Fruit fly (Drosophila melanogaster) whole organism, embryonic: ENCODE data around the gene BCAS2.

ENCODE experiments used
- Abd-B ChIP-seq: fragments of 200-800 bp; sonication (Bioruptor generic); optimal IDR thresholded peaks from 2 replicates; lab custom pipeline; 2018; ENCODE audit warnings: missing biosample characterization, mild to moderate bottlenecking, missing genetic modification characterization, moderate library complexity
- Bdp1 ChIP-seq: fragments of 200-800 bp; sonication (Bioruptor generic); optimal IDR thresholded peaks from 3 replicates; lab custom pipeline; 2016; ENCODE audit warnings: missing biosample characterization, missing genetic modification characterization
- CG1024 ChIP-seq: fragments of 200-800 bp; sonication (Bioruptor generic); IDR thresholded peaks from 2 replicates; pipeline ENCODE4 v1.3.6; 2022; ENCODE audit warnings: missing biosample characterization, missing genetic modification characterization
- CG10543 ChIP-seq: fragments of 200-800 bp; sonication (Bioruptor generic); optimal IDR thresholded peaks from 3 replicates; lab custom pipeline; 2017; ENCODE audit warnings: missing biosample characterization, mild to moderate bottlenecking, missing genetic modification characterization, moderate library complexity
- CG11723 ChIP-seq: fragments of 200-800 bp; sonication (Bioruptor generic); optimal IDR thresholded peaks from 2 replicates; lab custom pipeline; 2017; ENCODE audit warnings: missing biosample characterization, mild to moderate bottlenecking, missing genetic modification characterization
- CG12219 ChIP-seq: fragments of 200-800 bp; sonication (Bioruptor generic); optimal IDR thresholded peaks from 3 replicates; lab custom pipeline; 2018; ENCODE audit warnings: missing biosample characterization, mild to moderate bottlenecking, missing genetic modification characterization
- CG13296 ChIP-seq: fragments of 200-800 bp; sonication (Bioruptor generic); optimal IDR thresholded peaks from 3 replicates; lab custom pipeline; 2018; ENCODE audit warnings: missing biosample characterization, mild to moderate bottlenecking, missing genetic modification characterization
- CG13894 ChIP-seq: fragments of 200-800 bp; sonication (Bioruptor generic); optimal IDR thresholded peaks from 3 replicates; lab custom pipeline; 2018; ENCODE audit warnings: missing biosample characterization, mild to moderate bottlenecking, missing genetic modification characterization, moderate library complexity
- CG14667 ChIP-seq: fragments of 200-800 bp; sonication (Bioruptor generic); IDR thresholded peaks from 2 replicates; pipeline ENCODE4 v1.3.6; 2022; ENCODE audit warnings: missing biosample characterization, missing genetic modification characterization
- CG14710 ChIP-seq: fragments of 200-800 bp; sonication (Bioruptor generic); optimal IDR thresholded peaks from 3 replicates; lab custom pipeline; 2019; ENCODE audit warnings: missing biosample characterization, mild to moderate bottlenecking, missing genetic modification characterization, moderate library complexity
- CG15601 ChIP-seq: fragments of 200-800 bp; sonication (Bioruptor generic); optimal IDR thresholded peaks from 3 replicates; lab custom pipeline; 2019; ENCODE audit warnings: missing biosample characterization, mild to moderate bottlenecking, missing genetic modification characterization, moderate library complexity
- CG17359 ChIP-seq: fragments of 200-800 bp; sonication (Bioruptor generic); optimal IDR thresholded peaks from 3 replicates; lab custom pipeline; 2018; ENCODE audit warnings: missing biosample characterization, mild to moderate bottlenecking, missing genetic modification characterization, moderate library complexity
- CG2116 ChIP-seq: fragments of 200-800 bp; sonication (Bioruptor generic); optimal IDR thresholded peaks from 3 replicates; lab custom pipeline; 2018; ENCODE audit warnings: missing biosample characterization, mild to moderate bottlenecking, missing genetic modification characterization
- CG31388 ChIP-seq: fragments of 200-800 bp; sonication (Bioruptor generic); optimal IDR thresholded peaks from 2 replicates; lab custom pipeline; 2016; ENCODE audit warnings: missing biosample characterization, missing genetic modification characterization
- CG31441 ChIP-seq: fragments of 200-800 bp; sonication (Bioruptor generic); IDR thresholded peaks from 2 replicates; pipeline ENCODE4 v1.3.6; 2022; ENCODE audit warnings: missing biosample characterization, missing genetic modification characterization
- CG6254 ChIP-seq: fragments of 200-800 bp; sonication (Bioruptor generic); optimal IDR thresholded peaks from 3 replicates; lab custom pipeline; 2017; ENCODE audit warnings: mild to moderate bottlenecking, missing biosample characterization, missing genetic modification reagents, missing genetic modification characterization
- CG6813 ChIP-seq: fragments of 200-800 bp; sonication (Bioruptor generic); optimal IDR thresholded peaks from 2 replicates; lab custom pipeline; 2017; ENCODE audit warnings: missing biosample characterization, missing genetic modification characterization, mild to moderate bottlenecking, moderate library complexity, missing genetic modification reagents
- CG6854 ChIP-seq: fragments of 200-800 bp; sonication (Bioruptor generic); optimal IDR thresholded peaks from 3 replicates; lab custom pipeline; 2017; ENCODE audit warnings: missing biosample characterization, mild to moderate bottlenecking, missing genetic modification characterization
- CG7839 ChIP-seq: fragments of 200-800 bp; sonication (Bioruptor generic); optimal IDR thresholded peaks from 3 replicates; lab custom pipeline; 2018; ENCODE audit warnings: missing biosample characterization, mild to moderate bottlenecking, missing genetic modification characterization, moderate library complexity
- CG8089 ChIP-seq: fragments of 200-800 bp; sonication (Bioruptor generic); optimal IDR thresholded peaks from 3 replicates; lab custom pipeline; 2016; ENCODE audit warnings: missing biosample characterization, missing genetic modification characterization
- CG8478 ChIP-seq: fragments of >200 bp; optimal IDR thresholded peaks from 2 replicates; lab custom pipeline; 2018
- CrebB ChIP-seq: fragments of 200-800 bp; sonication (Bioruptor generic); optimal IDR thresholded peaks from 3 replicates; lab custom pipeline; 2018; ENCODE audit warnings: missing biosample characterization, mild to moderate bottlenecking, missing genetic modification characterization
- D ChIP-seq, 2 experiments: fragments of 200-800 bp in 1 of 2; fragments of >200 bp in 1 of 2; sonication (Bioruptor generic) in 1 of 2; optimal IDR thresholded peaks; 2 replicates in 1 of 2; 3 replicates in 1 of 2; lab custom pipeline; 2017; ENCODE audit warnings: mild to moderate bottlenecking in 1 of 2, missing biosample characterization in 1 of 2, missing genetic modification characterization in 1 of 2, missing genetic modification reagents in 1 of 2
- H15 ChIP-seq: fragments of 200-800 bp; sonication (Bioruptor generic); IDR thresholded peaks from 3 replicates; pipeline ENCODE4 v1.3.6; 2022; ENCODE audit warnings: missing biosample characterization, missing genetic modification characterization
- H2.0 ChIP-seq: fragments of 200-800 bp; sonication (Bioruptor generic); IDR thresholded peaks from 2 replicates; pipeline ENCODE4 v1.3.6; 2022; ENCODE audit warnings: missing biosample characterization, missing genetic modification characterization
- Kr ChIP-seq: fragments of 200-800 bp; sonication (Bioruptor generic); optimal IDR thresholded peaks from 2 replicates; lab custom pipeline; 2017; ENCODE audit warnings: missing biosample characterization, mild to moderate bottlenecking, missing genetic modification characterization
- MBD-R2 ChIP-seq: fragments of 200-800 bp; sonication (Bioruptor generic); IDR thresholded peaks from 2 replicates; pipeline ENCODE4 v1.3.6; 2022; ENCODE audit warnings: missing biosample characterization, missing genetic modification characterization
- Poxn ChIP-seq: fragments of 200-800 bp; sonication (Bioruptor generic); IDR thresholded peaks from 2 replicates; pipeline ENCODE4 v1.3.6; 2022; ENCODE audit warnings: missing biosample characterization, missing genetic modification characterization
- Ravus ChIP-seq: fragments of 200-800 bp; sonication (Bioruptor generic); IDR thresholded peaks from 2 replicates; pipeline ENCODE4 v1.3.6; 2022; ENCODE audit warnings: missing biosample characterization, missing genetic modification characterization
- Taf1 ChIP-seq: fragments of 200-800 bp; sonication (Bioruptor generic); IDR thresholded peaks from 2 replicates; pipeline ENCODE4 v1.3.6; 2022; ENCODE audit warnings: missing biosample characterization, missing genetic modification characterization
- Tbp ChIP-seq: fragments of >200 bp; optimal IDR thresholded peaks from 2 replicates; lab custom pipeline; 2018; ENCODE audit warnings: missing biosample characterization, missing genetic modification characterization
- aop ChIP-seq: fragments of 200-800 bp; sonication (Bioruptor generic); IDR thresholded peaks from 2 replicates; pipeline ENCODE4 v1.3.6; 2022; ENCODE audit warnings: missing biosample characterization, missing genetic modification characterization
- ash1 ChIP-seq: fragments of 200-800 bp; sonication (Bioruptor generic); optimal IDR thresholded peaks from 2 replicates; lab custom pipeline; 2018; ENCODE audit warnings: missing biosample characterization, mild to moderate bottlenecking, missing genetic modification characterization
- ato ChIP-seq: fragments of 200-800 bp; sonication (Bioruptor generic); IDR thresholded peaks from 2 replicates; pipeline ENCODE4 v1.3.6; 2022; ENCODE audit warnings: missing biosample characterization, missing genetic modification characterization; ENCODE audit not compliant: partially characterized antibody
- bcd ChIP-seq: fragments of 200-800 bp; sonication (Bioruptor generic); optimal IDR thresholded peaks from 2 replicates; lab custom pipeline; 2017; ENCODE audit warnings: missing biosample characterization, mild to moderate bottlenecking, missing genetic modification characterization
- chinmo ChIP-seq: fragments of 200-800 bp; sonication (Bioruptor generic); IDR thresholded peaks from 4 replicates; pipeline ENCODE4 v1.3.6; 2022; ENCODE audit warnings: missing biosample characterization, missing genetic modification characterization; ENCODE audit not compliant: partially characterized antibody
- chm ChIP-seq: fragments of 200-800 bp; sonication (Bioruptor generic); IDR thresholded peaks from 2 replicates; pipeline ENCODE4 v1.3.6; 2022; ENCODE audit warnings: missing biosample characterization, missing genetic modification characterization
- dm ChIP-seq: fragments of 200-800 bp; sonication (Bioruptor generic); optimal IDR thresholded peaks from 3 replicates; lab custom pipeline; 2016; ENCODE audit warnings: missing biosample characterization, missing genetic modification characterization
- gt ChIP-seq: fragments of 200-800 bp; sonication (Bioruptor generic); IDR thresholded peaks from 2 replicates; pipeline ENCODE4 v1.3.6; 2022; ENCODE audit warnings: missing biosample characterization, missing genetic modification characterization
- ind ChIP-seq: fragments of 200-800 bp; sonication (Bioruptor generic); optimal IDR thresholded peaks from 3 replicates; lab custom pipeline; 2016; ENCODE audit warnings: missing biosample characterization, missing genetic modification characterization
- nerfin-2 ChIP-seq: fragments of 200-800 bp; sonication (Bioruptor generic); IDR thresholded peaks from 2 replicates; pipeline ENCODE4 v1.3.6; 2022; ENCODE audit warnings: missing biosample characterization, missing genetic modification characterization; ENCODE audit not compliant: partially characterized antibody
- nmo ChIP-seq: fragments of 200-800 bp; sonication (Bioruptor generic); optimal IDR thresholded peaks from 2 replicates; lab custom pipeline; 2018; ENCODE audit warnings: missing biosample characterization, mild to moderate bottlenecking, missing genetic modification characterization, moderate library complexity
- org-1 ChIP-seq: fragments of 200-800 bp; sonication (Bioruptor generic); optimal IDR thresholded peaks from 2 replicates; lab custom pipeline; 2017; ENCODE audit warnings: missing biosample characterization, missing genetic modification characterization
- p53 ChIP-seq: fragments of 200-800 bp; sonication (Bioruptor generic); optimal IDR thresholded peaks from 2 replicates; lab custom pipeline; 2016; ENCODE audit warnings: missing biosample characterization, missing genetic modification characterization
- pfk ChIP-seq: fragments of 200-800 bp; sonication (Bioruptor generic); optimal IDR thresholded peaks from 2 replicates; lab custom pipeline; 2018; ENCODE audit warnings: missing biosample characterization, mild to moderate bottlenecking, missing genetic modification characterization, moderate library complexity
- ranshi ChIP-seq: fragments of 200-800 bp; sonication (Bioruptor generic); IDR thresholded peaks from 2 replicates; pipeline ENCODE4 v1.3.6; 2022; ENCODE audit warnings: missing biosample characterization, missing genetic modification characterization
- run ChIP-seq: fragments of 200-800 bp; sonication (Bioruptor generic); optimal IDR thresholded peaks from 3 replicates; lab custom pipeline; 2018; ENCODE audit warnings: missing biosample characterization, mild to moderate bottlenecking, missing genetic modification characterization
- sima ChIP-seq: fragments of 200-800 bp; sonication (Bioruptor generic); optimal IDR thresholded peaks from 2 replicates; lab custom pipeline; 2016; ENCODE audit warnings: missing biosample characterization, missing genetic modification characterization
- slou ChIP-seq: fragments of 200-800 bp; sonication (Bioruptor generic); optimal IDR thresholded peaks from 3 replicates; lab custom pipeline; 2016; ENCODE audit warnings: missing biosample characterization, missing genetic modification characterization
- ssp ChIP-seq: fragments of 200-800 bp; sonication (Bioruptor generic); IDR thresholded peaks from 2 replicates; pipeline ENCODE4 v1.3.6; 2022; ENCODE audit warnings: missing biosample characterization, missing genetic modification characterization

BCAS2 gene

DNA sequence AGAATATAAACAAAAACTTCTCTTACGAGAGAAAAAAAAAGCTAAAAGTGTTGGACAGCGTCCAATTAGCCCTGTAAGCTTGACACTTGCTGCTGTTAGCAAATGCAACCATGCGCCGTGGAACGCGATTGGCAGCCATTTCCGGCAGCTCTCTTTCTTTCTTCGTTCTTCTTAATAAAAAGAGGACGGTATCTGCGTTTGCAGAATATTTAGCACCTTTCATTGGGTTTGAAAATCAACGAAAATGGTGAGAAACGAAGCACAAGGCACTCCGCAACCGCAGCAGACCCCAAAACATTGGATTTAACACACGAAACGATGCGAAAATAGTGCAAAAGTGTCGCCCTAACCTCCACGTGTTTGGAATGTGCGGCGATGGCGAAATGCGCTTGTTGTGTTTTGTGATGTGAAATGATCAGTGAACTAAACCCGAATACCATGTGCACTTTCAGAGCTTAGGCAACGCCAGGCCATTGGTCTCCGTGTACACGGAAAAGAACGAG is 568 bp upstream of the BCAS2 start, which contains the start of gene RpL4 (continued):
- TF ChIP-seq org-1 (GFP tag; lab: Kevin White, UChicago) = peak; percentile 71
- peak; percentile 83 for TF ChIP-seq CG1024
- no peak for TF ChIP-seq Poxn (GFP tag; lab: Robert Waterston, UW)
- 0 out of 2 replicates have a peak, but pooled peaks have one; percentile 26 for TF ChIP-seq Taf1 (GFP tag; lab: Robert Waterston, UW)
- no peak for TF ChIP-seq Abd-B
- peak; percentile 82 for TF ChIP-seq CG31441
- peak; percentile 83 for TF ChIP-seq CG6854
- TF ChIP-seq bcd = peak; percentile 92
- TF ChIP-seq CG8478 (lab: Kevin White, UChicago) = peak; percentile 41
- TF ChIP-seq CG10543 = peak; percentile 93
- TF ChIP-seq dm = peak; percentile 94
- peak; percentile 71 for TF ChIP-seq CG13894 (tag; lab: Kevin White, UChicago)
- TF ChIP-seq ato (GFP tag; lab: Robert Waterston, UW) = no peak
- no peak for TF ChIP-seq aop (GFP tag; lab: Robert Waterston, UW)
- peak; percentile 99 for TF ChIP-seq CG2116
- no peak; the same call in 1 of the 2 replicates for TF ChIP-seq Ravus
- TF ChIP-seq ash1 (GFP tag; lab: Kevin White, UChicago) = peak; percentile 64
- peak; percentile 78 for TF ChIP-seq CG12219 (GFP tag; lab: Kevin White, UChicago)
- TF ChIP-seq chm (GFP tag; lab: Robert Waterston, UW) = peak; percentile 94
- TF ChIP-seq gt (GFP tag; lab: Robert Waterston, UW) = no peak
- TF ChIP-seq CG11723 = peak; percentile 79
- TF ChIP-seq CG14667 (GFP tag; lab: Robert Waterston, UW) = no peak
- TF ChIP-seq CG8089 = peak; percentile 78
- TF ChIP-seq run (tag; lab: Kevin White, UChicago) = peak; percentile 33
- peak; percentile 76 for TF ChIP-seq CG14710 (tag; lab: Kevin White, UChicago)
- TF ChIP-seq p53 (GFP tag; lab: Kevin White, UChicago) = peak; percentile 77
- peak; percentile 60 for TF ChIP-seq CG6254 (GFP tag; lab: Kevin White, UChicago)
- peak; percentile 74; the same call in 2 of the 3 replicates for TF ChIP-seq H15 (GFP tag; lab: Robert Waterston, UW)
- peak; percentile 81 for TF ChIP-seq CG7839
- peak; percentile 77 for TF ChIP-seq ranshi (GFP tag; lab: Robert Waterston, UW)
- TF ChIP-seq nmo = peak; percentile 71
- TF ChIP-seq chinmo (GFP tag; lab: Robert Waterston, UW) = no peak
- TF ChIP-seq CG15601 (tag; lab: Kevin White, UChicago) = peak; percentile 76
- peak; percentile 66 for TF ChIP-seq Bdp1 (GFP tag; lab: Kevin White, UChicago)
- peak; percentile 48; the same call in 1 of the 2 replicates for TF ChIP-seq MBD-R2 (GFP tag; lab: Robert Waterston, UW)
- TF ChIP-seq CG17359 (tag; lab: Kevin White, UChicago) = peak; percentile 73
- TF ChIP-seq pfk (GFP tag; lab: Kevin White, UChicago) = peak; percentile 83
- peak; percentile 89 for TF ChIP-seq CG13296 (GFP tag; lab: Kevin White, UChicago)
- peak; percentile 9 for TF ChIP-seq CG31388 (GFP tag; lab: Kevin White, UChicago)
- no peak for TF ChIP-seq D (optimal IDR thresholded peaks at IDR 0.05; lab: Kevin White, UChicago)
- peak; percentile 77 for TF ChIP-seq D (GFP tag; optimal IDR thresholded peaks at IDR 0.05; lab: Kevin White, UChicago)
- TF ChIP-seq CrebB (tag; lab: Kevin White, UChicago) = peak; percentile 82
- TF ChIP-seq CG6813 (GFP tag; lab: Kevin White, UChicago) = peak; percentile 93
- no peak for TF ChIP-seq nerfin-2 (GFP tag; lab: Robert Waterston, UW)
- TF ChIP-seq H2.0 (GFP tag; lab: Robert Waterston, UW) = peak; percentile 83
- TF ChIP-seq ssp (GFP tag; lab: Robert Waterston, UW) = no peak
- TF ChIP-seq ind (GFP tag; lab: Kevin White, UChicago) = peak; percentile 53
- peak; percentile 57 for TF ChIP-seq Kr (GFP tag; lab: Kevin White, UChicago)
- TF ChIP-seq sima = peak; percentile 8
- peak; percentile 35 for TF ChIP-seq slou (GFP tag; lab: Kevin White, UChicago)
- peak; percentile 6 for TF ChIP-seq Tbp (GFP tag; lab: Kevin White, UChicago)
